Fruit fly (Drosophila melanogaster): ENCODE data around the gene ND-13A.

ND-13A gene

dm6 chr2L:5059645-5060254 lies 40.3 kb downstream of the ND-13A start, which contains the start of gene Rpn11 (continued):
- TF ChIP-seq CG11902 (GFP tag; optimal IDR thresholded peaks at IDR 0.05) (peak; percentile 0), CG7368 (GFP tag; optimal IDR thresholded peaks at IDR 0.05) (no peak), Sox14 (GFP tag; optimal IDR thresholded peaks at IDR 0.05) (peak; percentile 74), Lpt (GFP tag; optimal IDR thresholded peaks at IDR 0.05) (no peak), CG6854 (GFP tag; optimal IDR thresholded peaks at IDR 0.05) (no peak), Eip75B (GFP tag; optimal IDR thresholded peaks at IDR 0.05) (peak; percentile 53), Sox102F (GFP tag; optimal IDR thresholded peaks at IDR 0.05) (no peak), salr (GFP tag; optimal IDR thresholded peaks at IDR 0.05) (no peak), dsx (GFP tag; optimal IDR thresholded peaks at IDR 0.05; ENCODE audit: poor library complexity, severe bottlenecking) (peak; percentile 45), CG34406 (GFP tag; optimal IDR thresholded peaks at IDR 0.05) (peak; percentile 39), net (GFP tag; optimal IDR thresholded peaks at IDR 0.05) (peak; percentile 37), CG9139 (GFP tag; optimal IDR thresholded peaks at IDR 0.05) (no peak), Smox (GFP tag; optimal IDR thresholded peaks at IDR 0.05) (no peak), OdsH (GFP tag; optimal IDR thresholded peaks at IDR 0.05) (peak; percentile 49), cyc (GFP tag; optimal IDR thresholded peaks at IDR 0.05) (peak; percentile 38), topi (GFP tag; optimal IDR thresholded peaks at IDR 0.05) (peak; percentile 55), Hr39 (GFP tag; optimal IDR thresholded peaks at IDR 0.05) (peak; percentile 45), CG3919 (GFP tag; optimal IDR thresholded peaks at IDR 0.05) (peak; percentile 44), CG6163 (GFP tag; IDR thresholded peaks at IDR 0.05) (no peak), CG10669 (GFP tag; optimal IDR thresholded peaks at IDR 0.05) (no peak), CG4318 (GFP tag; optimal IDR thresholded peaks at IDR 0.05) (no peak), pdm3 (GFP tag; optimal IDR thresholded peaks at IDR 0.05) (no peak), CG11294 (GFP tag; IDR thresholded peaks at IDR 0.05) (no peak), fkh (GFP tag; optimal IDR thresholded peaks at IDR 0.05) (peak; percentile 4), Ets96B (tag; optimal IDR thresholded peaks at IDR 0.05) (peak; percentile 51), Blimp-1 (GFP tag; optimal IDR thresholded peaks at IDR 0.05) (no peak), lz (GFP tag; optimal IDR thresholded peaks at IDR 0.05) (peak; percentile 66), esn (GFP tag; optimal IDR thresholded peaks at IDR 0.05) (peak; percentile 68), spab (GFP tag; optimal IDR thresholded peaks at IDR 0.05) (no peak), CG6276 (GFP tag; optimal IDR thresholded peaks at IDR 0.05) (no peak), Hr38 (GFP tag; optimal IDR thresholded peaks at IDR 0.05) (no peak), CG8119 (GFP tag; IDR thresholded peaks at IDR 0.05) (no peak), CG16779 (tag; optimal IDR thresholded peaks at IDR 0.05) (no peak), CG1621 (tag; optimal IDR thresholded peaks at IDR 0.05) (no peak), CG10631 (GFP tag; optimal IDR thresholded peaks at IDR 0.05) (peak; percentile 65)

DNA sequence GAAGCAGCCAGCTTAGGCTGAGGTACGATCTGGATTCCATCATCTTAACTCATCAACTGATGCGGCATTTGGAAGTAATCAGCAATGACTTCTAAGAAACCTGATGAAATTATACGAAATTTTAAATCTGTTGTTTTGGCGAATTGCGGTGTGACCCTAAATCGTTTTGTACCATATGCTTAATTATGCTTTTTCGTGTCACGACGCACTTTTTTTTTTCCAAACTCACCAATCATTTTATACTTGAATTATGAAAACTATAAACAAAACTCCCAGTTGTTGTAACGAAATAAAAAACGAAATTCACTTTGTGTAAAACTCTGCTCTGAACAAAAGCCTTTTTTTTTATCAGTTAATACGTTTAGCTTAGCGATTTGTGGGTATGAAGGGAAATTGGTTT lies 42.0 kb downstream of the ND-13A start, which contains the start of gene Nepl3:
Nepl3 (minus strand) TSS at position 155 of the 400 bp plus-strand sequence.
- TF ChIP-seq Ets21C (GFP tag; optimal IDR thresholded peaks at IDR 0.05) (no peak), Eip78C (GFP tag) (peak; percentile 24), CG8119 (GFP tag; IDR thresholded peaks at IDR 0.05) (no peak), Gug (GFP tag; IDR thresholded peaks at IDR 0.05) (no peak)

DNA sequence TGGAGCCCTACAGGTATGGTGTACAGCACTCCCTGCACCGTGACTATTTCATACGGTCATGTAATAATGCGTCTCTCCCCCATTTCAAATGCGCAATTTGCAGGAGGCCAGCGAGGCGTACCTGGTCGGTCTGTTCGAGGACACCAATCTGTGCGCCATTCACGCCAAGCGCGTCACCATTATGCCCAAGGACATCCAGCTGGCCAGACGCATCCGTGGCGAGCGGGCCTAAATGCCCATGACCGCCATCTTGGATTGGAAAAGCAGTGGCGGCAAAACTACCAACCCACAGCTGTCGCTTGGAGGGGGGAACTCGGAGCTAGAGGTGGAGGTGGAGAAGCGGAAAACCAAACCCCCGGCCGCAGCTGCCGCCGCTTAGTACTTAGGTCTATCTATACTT lies 44.6 kb downstream of the ND-13A start:
- TF ChIP-seq CG9139 (GFP tag; optimal IDR thresholded peaks at IDR 0.05) (no peak), spab (GFP tag; optimal IDR thresholded peaks at IDR 0.05) (no peak), CG6276 (GFP tag; optimal IDR thresholded peaks at IDR 0.05) (no peak), ss (GFP tag; optimal IDR thresholded peaks at IDR 0.05) (no peak), CG6792 (GFP tag; optimal IDR thresholded peaks at IDR 0.05) (no peak), CG11762 (GFP tag; optimal IDR thresholded peaks at IDR 0.05; ENCODE audit: insufficient read depth) (no peak), acj6 (GFP tag; optimal IDR thresholded peaks at IDR 0.05) (no peak), cyc (GFP tag; optimal IDR thresholded peaks at IDR 0.05) (no peak), CG8119 (GFP tag; IDR thresholded peaks at IDR 0.05) (no peak), Hr4 (GFP tag; optimal IDR thresholded peaks at IDR 0.05) (no peak), Sox14 (GFP tag; optimal IDR thresholded peaks at IDR 0.05) (no peak), CG15336 (GFP tag; IDR thresholded peaks at IDR 0.05) (no peak), CG10669 (GFP tag; optimal IDR thresholded peaks at IDR 0.05) (no peak), Eip78C (GFP tag) (no peak), CG8319 (GFP tag; optimal IDR thresholded peaks at IDR 0.05) (no peak), Eip75B (GFP tag; optimal IDR thresholded peaks at IDR 0.05) (no peak)
